Worm (Caenorhabditis elegans): ENCODE results near the gene asp-5.

Gene asp-5

ce11 chrV:8242798-8243197 is 29.4 kb upstream of the asp-5 start, which contains the start of gene C16D9.4:
TSS of gene C16D9.4 (minus strand) at chrV:8242898.
- TF ChIP-seq nhr-42 (GFP tag; IDR thresholded peaks at IDR 0.05) = no peak
- no peak for TF ChIP-seq ama-1 (optimal IDR thresholded peaks at IDR 0.05)
- TF ChIP-seq php-3 (GFP tag; IDR thresholded peaks at IDR 0.05) = peak; percentile 33; the same call in 1 of the 2 replicates

- TF ChIP-seq dmd-9 (GFP tag; IDR thresholded peaks at IDR 0.05) (no peak), mdl-1 (tag; optimal IDR thresholded peaks at IDR 0.05) (no peak), daf-16 (GFP tag; optimal IDR thresholded peaks at IDR 0.05) (no peak), daf-16 (tag; optimal IDR thresholded peaks at IDR 0.05) (peak; percentile 26), T26A8.4 (GFP tag; IDR thresholded peaks at IDR 0.05) (no peak), nhr-28 (tag; optimal IDR thresholded peaks at IDR 0.05) (peak; percentile 48), unc-62 (GFP tag; optimal IDR thresholded peaks at IDR 0.05 in 1 of 2) (peak in 1 of 2 experiments; percentile 64), unc-62 (tag; optimal IDR thresholded peaks at IDR 0.05) (no peak), pqm-1 (tag; optimal IDR thresholded peaks at IDR 0.05) (peak; percentile 50), aha-1 (tag) (peak; percentile 29)
These were observed 29.0 kb upstream of the asp-5 start for ce11 chrV:8243201-8243600.

- TF ChIP-seq zip-2 (tag; optimal IDR thresholded peaks at IDR 0.05) = no peak
- TF ChIP-seq pha-4 (GFP tag; IDR thresholded peaks at IDR 0.05) = no peak
- no peak for TF ChIP-seq pha-4 (tag; optimal IDR thresholded peaks at IDR 0.05)
- TF ChIP-seq nhr-111 (GFP tag; optimal IDR thresholded peaks at IDR 0.05) = no peak
- no peak for TF ChIP-seq lin-38 (GFP tag; IDR thresholded peaks at IDR 0.05)
- no peak for TF ChIP-seq R02D3.7 (tag; optimal IDR thresholded peaks at IDR 0.05)
- TF ChIP-seq nhr-76 (tag; optimal IDR thresholded peaks at IDR 0.05) = no peak
- TF ChIP-seq dmd-8 (GFP tag; IDR thresholded peaks at IDR 0.05) = no peak
- TF ChIP-seq zfp-3 (GFP tag; conservative IDR thresholded peaks at IDR 0.05) = no peak
- TF ChIP-seq mes-2 (tag; optimal IDR thresholded peaks at IDR 0.05; ENCODE audit: poor library complexity, severe bottlenecking) = no peak
- TF ChIP-seq attf-4 (tag; optimal IDR thresholded peaks at IDR 0.05) = no peak
- no peak for TF ChIP-seq lir-3 (tag; optimal IDR thresholded peaks at IDR 0.05)
- no peak for TF ChIP-seq fkh-10 (GFP tag; optimal IDR thresholded peaks at IDR 0.05)
- no peak for TF ChIP-seq tra-1 (GFP tag; IDR thresholded peaks at IDR 0.05)
These were observed 26.7 kb upstream of the asp-5 start, which contains the start of gene C16D9.5 for ce11 chrV:8245457-8245856. TSS of gene C16D9.5 (minus strand) at chrV:8245557.

- TF ChIP-seq lin-13 (GFP tag; optimal IDR thresholded peaks at IDR 0.05) = peak; percentile 72
- no peak for TF ChIP-seq ztf-11 (tag; optimal IDR thresholded peaks at IDR 0.05)
- TF ChIP-seq spr-1 (tag; optimal IDR thresholded peaks at IDR 0.05) = no peak
- peak; percentile 87 for TF ChIP-seq snpc-1.2 (GFP tag; IDR thresholded peaks at IDR 0.05)
- TF ChIP-seq nhr-25 (tag; optimal IDR thresholded peaks at IDR 0.05; ENCODE audit: borderline replicate concordance, insufficient read depth) = no peak
- no peak for TF ChIP-seq madf-9 (GFP tag; conservative IDR thresholded peaks at IDR 0.05)
- no peak for TF ChIP-seq sdz-12 (GFP tag; optimal IDR thresholded peaks at IDR 0.05)
- peak; percentile 31 for TF ChIP-seq pqm-1 (tag; optimal IDR thresholded peaks at IDR 0.05)
- peak; percentile 91 for TF ChIP-seq snpc-4 (tag; optimal IDR thresholded peaks at IDR 0.05)
- TF ChIP-seq egl-27 (tag; optimal IDR thresholded peaks at IDR 0.05) = no peak
- no peak for TF ChIP-seq nhr-102 (tag; optimal IDR thresholded peaks at IDR 0.05)
- TF ChIP-seq unc-62 (GFP tag; optimal IDR thresholded peaks at IDR 0.05 in 1 of 2) = no peak
- no peak for TF ChIP-seq unc-62 (tag; optimal IDR thresholded peaks at IDR 0.05)
- TF ChIP-seq madf-5 (GFP tag; IDR thresholded peaks at IDR 0.05) = no peak
- TF ChIP-seq daf-19 (GFP tag; conservative IDR thresholded peaks at IDR 0.05) = 0 out of 2 replicates have a peak, but pooled peaks have one; percentile 65
- peak; percentile 61 for TF ChIP-seq php-3 (GFP tag; IDR thresholded peaks at IDR 0.05)
- TF ChIP-seq lin-1 (GFP tag; IDR thresholded peaks at IDR 0.05) = peak; percentile 51; the same call in 1 of the 2 replicates
- no peak for TF ChIP-seq tag-97 (GFP tag; IDR thresholded peaks at IDR 0.05)
- no peak for TF ChIP-seq Y5F2A.4 (GFP tag; optimal IDR thresholded peaks at IDR 0.05)
- TF ChIP-seq lin-29 (GFP tag; IDR thresholded peaks at IDR 0.05) = no peak
- no peak for TF ChIP-seq ceh-28 (tag; optimal IDR thresholded peaks at IDR 0.05)
- no peak for TF ChIP-seq nhr-76 (tag; optimal IDR thresholded peaks at IDR 0.05)
- no peak for TF ChIP-seq ceh-62 (tag; optimal IDR thresholded peaks at IDR 0.05)
- no peak for TF ChIP-seq nhr-237 (tag; optimal IDR thresholded peaks at IDR 0.05)
- TF ChIP-seq aha-1 (tag) = peak; percentile 93
- peak; percentile 29 for TF ChIP-seq unc-130 (GFP tag; optimal IDR thresholded peaks at IDR 0.05)
These were observed 24.7 kb upstream of the asp-5 start for ce11 chrV:8247311-8248105.
